Worm (Caenorhabditis elegans) whole organism, L2 larva: ENCODE results near the gene npr-27.
A peak's percentile ranks its signal among the peaks of the same experiment; 100 is the strongest.

ENCODE experiments used
- C34F6.9 ChIP-seq: fragments of 150-350 bp; optimal IDR thresholded peaks from 2 replicates; lab custom pipeline; 2014; ENCODE audit warnings: missing biosample characterization, missing genetic modification characterization
- F13H6.1 ChIP-seq: sonication (generic microtip); optimal IDR thresholded peaks from 2 replicates; lab custom pipeline; 2016; ENCODE audit warnings: missing genetic modification characterization, missing compliant biosample characterization
- alr-1 ChIP-seq: fragments of 150-350 bp; optimal IDR thresholded peaks from 2 replicates; lab custom pipeline; 2014; ENCODE audit warnings: missing biosample characterization, missing genetic modification characterization
- aly-2 ChIP-seq: fragments of 150-350 bp; optimal IDR thresholded peaks from 2 replicates; lab custom pipeline; 2014; ENCODE audit warnings: missing biosample characterization, missing genetic modification characterization
- blmp-1 ChIP-seq: sonication (generic microtip); optimal IDR thresholded peaks from 2 replicates; lab custom pipeline; 2017; ENCODE audit warnings: missing genetic modification characterization, mild to moderate bottlenecking, missing compliant biosample characterization, antibody characterized with exemption, moderate library complexity; ENCODE audit not compliant: insufficient read depth
- crh-2 ChIP-seq: sonication (generic microtip); optimal IDR thresholded peaks from 2 replicates; lab custom pipeline; 2017; ENCODE audit warnings: missing biosample characterization, missing genetic modification characterization
- egl-27 ChIP-seq: sonication (generic microtip); optimal IDR thresholded peaks from 3 replicates; lab custom pipeline; 2017; ENCODE audit warnings: missing biosample characterization, missing genetic modification reagents, missing genetic modification characterization
- elt-3 ChIP-seq: sonication (generic microtip); optimal IDR thresholded peaks from 2 replicates; lab custom pipeline; 2017; ENCODE audit warnings: missing biosample characterization, missing genetic modification characterization
- fos-1 ChIP-seq: fragments of 150-350 bp; optimal IDR thresholded peaks from 2 replicates; lab custom pipeline; 2014; ENCODE audit warnings: missing biosample characterization, missing genetic modification characterization
- gmeb-1 ChIP-seq: fragments of 150-350 bp; optimal IDR thresholded peaks from 2 replicates; lab custom pipeline; 2014; ENCODE audit warnings: missing biosample characterization, missing genetic modification characterization
- lin-11 ChIP-seq: fragments of 150-350 bp; sonication (generic microtip); optimal IDR thresholded peaks from 2 replicates; lab custom pipeline; 2014; ENCODE audit warnings: missing biosample characterization, missing genetic modification characterization, inconsistent platforms, mixed read lengths
- lin-13 ChIP-seq: fragments of 150-350 bp; optimal IDR thresholded peaks from 2 replicates; lab custom pipeline; 2014; ENCODE audit warnings: missing biosample characterization, missing genetic modification reagents, missing genetic modification characterization
- lin-39 ChIP-seq: fragments of 150-350 bp; optimal IDR thresholded peaks from 2 replicates; lab custom pipeline; 2014; ENCODE audit warnings: missing biosample characterization, missing genetic modification reagents, missing genetic modification characterization
- lsy-2 ChIP-seq, 2 experiments: fragments of 150-350 bp in 1 of 2; sonication (generic microtip) in 1 of 2; optimal IDR thresholded peaks; 2 replicates each; lab custom pipeline; 2014 to 2017; ENCODE audit warnings: missing biosample characterization in 2 of 2, missing genetic modification characterization in 2 of 2
- mab-5 ChIP-seq: fragments of 150-350 bp; optimal IDR thresholded peaks from 2 replicates; lab custom pipeline; 2014; ENCODE audit warnings: missing biosample characterization, missing genetic modification characterization
- nhr-10 ChIP-seq: sonication (generic microtip); optimal IDR thresholded peaks from 2 replicates; lab custom pipeline; 2017; ENCODE audit warnings: missing biosample characterization, missing genetic modification characterization
- nhr-11 ChIP-seq: fragments of 150-350 bp; optimal IDR thresholded peaks from 2 replicates; lab custom pipeline; 2014; ENCODE audit warnings: missing biosample characterization, missing genetic modification characterization
- nhr-129 ChIP-seq: fragments of 150-350 bp; optimal IDR thresholded peaks from 2 replicates; lab custom pipeline; 2014; ENCODE audit warnings: missing biosample characterization, missing genetic modification characterization
- nhr-23 ChIP-seq: fragments of 150-350 bp; optimal IDR thresholded peaks from 2 replicates; lab custom pipeline; 2014; ENCODE audit warnings: missing biosample characterization, missing genetic modification reagents, missing genetic modification characterization
- nhr-25 ChIP-seq: fragments of 150-350 bp; sonication (generic microtip); optimal IDR thresholded peaks from 3 replicates; lab custom pipeline; 2014; ENCODE audit warnings: missing biosample characterization, missing genetic modification characterization
- nhr-6 ChIP-seq: fragments of 150-350 bp; optimal IDR thresholded peaks from 2 replicates; lab custom pipeline; 2014; ENCODE audit warnings: missing biosample characterization, missing genetic modification characterization
- nhr-77 ChIP-seq: fragments of 150-350 bp; optimal IDR thresholded peaks from 2 replicates; lab custom pipeline; 2014; ENCODE audit warnings: missing biosample characterization, missing genetic modification characterization
- peb-1 ChIP-seq: fragments of 150-350 bp; optimal IDR thresholded peaks from 2 replicates; lab custom pipeline; 2014; ENCODE audit warnings: missing biosample characterization, missing genetic modification characterization
- sem-4 ChIP-seq: fragments of 150-350 bp; optimal IDR thresholded peaks from 2 replicates; lab custom pipeline; 2014; ENCODE audit warnings: missing biosample characterization, missing genetic modification reagents, missing genetic modification characterization
- skn-1 ChIP-seq: sonication (generic microtip); optimal IDR thresholded peaks from 2 replicates; lab custom pipeline; 2017; ENCODE audit warnings: missing biosample characterization, missing genetic modification characterization
- sma-9 ChIP-seq, 2 experiments: fragments of 150-350 bp in 1 of 2; sonication (generic microtip) in 1 of 2; optimal IDR thresholded peaks; 2 replicates each; lab custom pipeline; 2014 to 2016; ENCODE audit warnings: missing genetic modification characterization in 2 of 2, mild to moderate bottlenecking in 1 of 2, missing biosample characterization in 1 of 2, missing compliant biosample characterization in 1 of 2, missing genetic modification reagents in 1 of 2, moderate library complexity in 1 of 2
- unc-39 ChIP-seq: fragments of 150-350 bp; optimal IDR thresholded peaks from 2 replicates; lab custom pipeline; 2014; ENCODE audit warnings: missing biosample characterization, missing genetic modification characterization
- unc-55 ChIP-seq: fragments of 150-350 bp; sonication (generic microtip); optimal IDR thresholded peaks from 3 replicates; lab custom pipeline; 2014; ENCODE audit warnings: missing biosample characterization, missing genetic modification reagents, missing genetic modification characterization
- zag-1 ChIP-seq: fragments of 150-350 bp; optimal IDR thresholded peaks from 2 replicates; lab custom pipeline; 2014; ENCODE audit warnings: missing biosample characterization, missing genetic modification characterization
- ztf-1 ChIP-seq: fragments of 200-800 bp; sonication (Bioruptor generic); conservative IDR thresholded peaks from 2 replicates; pipeline ENCODE4 v1.3.6; 2022; ENCODE audit warnings: missing genetic modification characterization, missing compliant biosample characterization
- ztf-11 ChIP-seq: sonication (generic microtip); optimal IDR thresholded peaks from 2 replicates; lab custom pipeline; 2017; ENCODE audit warnings: missing biosample characterization, missing genetic modification characterization
- ztf-4 ChIP-seq: fragments of 150-350 bp; optimal IDR thresholded peaks from 2 replicates; lab custom pipeline; 2014; ENCODE audit warnings: missing biosample characterization, missing genetic modification characterization

npr-27 gene

DNA sequence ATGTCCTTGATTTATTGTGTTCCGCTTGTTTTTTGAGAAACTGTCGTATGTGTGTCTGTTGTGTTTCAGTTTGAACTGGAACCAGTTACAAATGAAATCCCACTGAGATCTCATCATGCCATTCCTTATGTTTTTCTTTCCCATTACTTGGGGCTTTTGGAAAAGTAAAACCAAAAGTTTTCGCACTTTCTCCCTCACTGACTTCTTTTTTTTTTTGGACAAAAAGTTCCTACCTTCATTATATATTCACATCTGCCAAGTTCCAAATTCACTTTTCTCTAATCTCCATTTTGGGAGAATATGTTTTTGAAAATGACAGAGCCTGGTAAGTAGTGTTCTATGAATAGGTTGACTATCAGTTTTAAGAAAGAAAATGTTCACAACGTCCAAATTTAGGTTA is 28.8 kb upstream of the npr-27 start, which contains the start of gene C06E4.2:
TSS of gene C06E4.2 (plus strand) at position 301 of the 400 bp plus-strand sequence.
- no peak for TF ChIP-seq nhr-11 (tag; lab: Kevin White, UChicago)
- no peak for TF ChIP-seq lin-13 (GFP tag; lab: Kevin White, UChicago)
- no peak for TF ChIP-seq nhr-6 (tag; lab: Kevin White, UChicago)
- no peak for TF ChIP-seq gmeb-1 (tag; lab: Kevin White, UChicago)
- TF ChIP-seq nhr-23 (tag; lab: Kevin White, UChicago), result no peak
- TF ChIP-seq fos-1 (tag; lab: Kevin White, UChicago), result no peak
- TF ChIP-seq elt-3, result no peak
- no peak for TF ChIP-seq mab-5
- TF ChIP-seq sem-4, result no peak
- TF ChIP-seq zag-1 (tag; lab: Kevin White, UChicago), result no peak
- TF ChIP-seq nhr-10 (tag; lab: Kevin White, UChicago), result no peak
- TF ChIP-seq sma-9 (GFP tag; optimal IDR thresholded peaks at IDR 0.05; lab: Kevin White, UChicago), result no peak
- no peak for TF ChIP-seq sma-9 (tag; optimal IDR thresholded peaks at IDR 0.05; lab: Kevin White, UChicago)
- TF ChIP-seq crh-2 (tag; lab: Kevin White, UChicago), result no peak

- no peak for TF ChIP-seq skn-1 (tag; lab: Kevin White, UChicago)
These were observed 22.5 kb upstream of the npr-27 start, which contains the start of gene C06E4.1 for ce11 chrIV:7282957-7283356. Gene C06E4.1 (plus strand): TSS chrIV:7283257.

- no peak for TF ChIP-seq lsy-2 (tag; optimal IDR thresholded peaks at IDR 0.05; lab: Kevin White, UChicago)
- no peak for TF ChIP-seq ztf-11
- no peak for TF ChIP-seq egl-27 (tag; lab: Kevin White, UChicago)
- TF ChIP-seq nhr-10 (tag; lab: Kevin White, UChicago), result no peak
- TF ChIP-seq fos-1 (tag; lab: Kevin White, UChicago), result peak; percentile 66
These were observed 19.6 kb upstream of the npr-27 start, which contains the start of gene C06E4.8 for ce11 chrIV:7285839-7286238. Gene C06E4.8 (minus strand): TSS chrIV:7285875.

DNA sequence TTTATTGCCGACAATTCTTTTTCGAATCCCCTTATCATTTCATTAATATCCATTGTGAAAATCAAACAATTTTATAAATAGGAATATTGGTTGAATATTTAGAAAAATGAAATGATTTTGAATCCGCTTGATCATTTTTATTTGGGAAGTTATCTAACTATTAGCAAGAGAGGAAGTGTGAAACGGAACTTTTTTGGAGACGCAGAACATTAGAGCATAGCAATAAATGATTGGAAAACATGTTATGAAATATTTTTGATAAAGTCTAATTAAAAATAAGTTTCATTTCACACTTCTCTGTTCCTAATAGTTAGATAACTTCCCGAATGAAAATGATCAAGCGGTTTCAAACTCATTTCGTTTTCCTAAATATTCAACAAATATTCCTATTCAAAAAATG is 18.0 kb upstream of the npr-27 start, which contains the start of gene F42C5.3:
TSS of gene F42C5.3 (minus strand) at position 101 of the 400 bp plus-strand sequence.
- TF ChIP-seq unc-39 (tag; lab: Kevin White, UChicago), result no peak
- TF ChIP-seq C34F6.9 (tag; lab: Kevin White, UChicago), result no peak
- no peak for TF ChIP-seq blmp-1 (tag; lab: Kevin White, UChicago)
- no peak for TF ChIP-seq nhr-25 (tag; lab: Kevin White, UChicago)
- no peak for TF ChIP-seq aly-2 (tag; lab: Kevin White, UChicago)
- TF ChIP-seq ztf-4, result no peak
- no peak for TF ChIP-seq sma-9 (GFP tag; optimal IDR thresholded peaks at IDR 0.05; lab: Kevin White, UChicago)
- no peak for TF ChIP-seq sma-9 (tag; optimal IDR thresholded peaks at IDR 0.05; lab: Kevin White, UChicago)
- no peak for TF ChIP-seq ztf-1 (GFP tag; lab: Robert Waterston, UW)
- no peak for TF ChIP-seq lin-39 (tag; lab: Kevin White, UChicago)
- TF ChIP-seq lin-11 (tag; lab: Kevin White, UChicago), result no peak
- no peak for TF ChIP-seq elt-3
- no peak for TF ChIP-seq lsy-2 (tag; optimal IDR thresholded peaks at IDR 0.05; lab: Kevin White, UChicago)
- no peak for TF ChIP-seq nhr-77 (tag; lab: Kevin White, UChicago)
- TF ChIP-seq peb-1 (tag; lab: Kevin White, UChicago), result no peak
- TF ChIP-seq skn-1 (tag; lab: Kevin White, UChicago), result no peak

ce11 chrIV:7291066-7291465 is 14.4 kb upstream of the npr-27 start:
- TF ChIP-seq gmeb-1 (tag; lab: Kevin White, UChicago) (peak; percentile 8), unc-39 (tag; lab: Kevin White, UChicago) (no peak), alr-1 (no peak), nhr-129 (tag; lab: Kevin White, UChicago) (peak; percentile 14), fos-1 (tag; lab: Kevin White, UChicago) (peak; percentile 19), C34F6.9 (tag; lab: Kevin White, UChicago) (peak; percentile 0), F13H6.1 (tag; lab: Kevin White, UChicago) (no peak), crh-2 (tag; lab: Kevin White, UChicago) (peak; percentile 10), blmp-1 (tag; lab: Kevin White, UChicago) (no peak), unc-55 (GFP tag; lab: Kevin White, UChicago) (peak; percentile 19)
